Worm (Caenorhabditis elegans): ENCODE results near the gene daf-14.

Gene daf-14

ce11 chrIV:10302203-10302602 is 51.8 kb downstream of the daf-14 start, which contains the start of gene R09E10.5:
TSS of gene R09E10.5 (minus strand) at chrIV:10302303.
- TF ChIP-seq hlh-1 (tag; optimal IDR thresholded peaks at IDR 0.05) (no peak), M03D4.4 (tag; optimal IDR thresholded peaks at IDR 0.05) (no peak)

- TF ChIP-seq ham-2 (GFP tag; optimal IDR thresholded peaks at IDR 0.05) (no peak), lin-32 (GFP tag; optimal IDR thresholded peaks at IDR 0.05) (no peak), drap-1 (GFP tag; optimal IDR thresholded peaks at IDR 0.05) (no peak), sem-2 (GFP tag; optimal IDR thresholded peaks at IDR 0.05) (no peak), lsy-2 (tag; optimal IDR thresholded peaks at IDR 0.05) (no peak), pha-4 (tag; optimal IDR thresholded peaks at IDR 0.05) (no peak), unc-120 (tag; optimal IDR thresholded peaks at IDR 0.05; ENCODE audit: poor library complexity, severe bottlenecking) (no peak)
These were observed 54.0 kb downstream of the daf-14 start for ce11 chrIV:10304383-10304782.
